Worm (Caenorhabditis elegans) whole organism, late embryonic: ENCODE results near the gene irld-14.

ENCODE experiments used
- C38D4.7 ChIP-seq: fragments of 200-800 bp; sonication (Bioruptor generic); optimal IDR thresholded peaks from 2 replicates; lab custom pipeline; 2018; ENCODE audit warnings: mild to moderate bottlenecking, missing genetic modification characterization, moderate library complexity, missing compliant biosample characterization
- F13H6.1 ChIP-seq: sonication (generic microtip); optimal IDR thresholded peaks from 2 replicates; lab custom pipeline; 2016; ENCODE audit warnings: missing genetic modification characterization, missing compliant biosample characterization
- K09A11.1 ChIP-seq: sonication (generic microtip); optimal IDR thresholded peaks from 2 replicates; lab custom pipeline; 2017; ENCODE audit warnings: antibody characterized with exemption, mild to moderate bottlenecking, missing genetic modification characterization, missing compliant biosample characterization; ENCODE audit not compliant: insufficient read depth
- Y22D7AL.16 ChIP-seq: sonication (generic microtip); optimal IDR thresholded peaks from 2 replicates; lab custom pipeline; 2016; ENCODE audit warnings: missing genetic modification characterization, missing compliant biosample characterization
- ahr-1 ChIP-seq: sonication (generic microtip); optimal IDR thresholded peaks from 2 replicates; lab custom pipeline; 2016; ENCODE audit warnings: missing genetic modification characterization, missing compliant biosample characterization
- ama-1 ChIP-seq: fragments of 150-350 bp; optimal IDR thresholded peaks from 2 replicates; lab custom pipeline; 2014
- ceh-14 ChIP-seq: sonication (generic microtip); optimal IDR thresholded peaks from 2 replicates; lab custom pipeline; 2016; ENCODE audit warnings: missing genotype, missing genetic modification characterization, missing compliant biosample characterization
- ceh-18 ChIP-seq: sonication (generic microtip); optimal IDR thresholded peaks from 2 replicates; lab custom pipeline; 2016; ENCODE audit warnings: missing genetic modification characterization, missing compliant biosample characterization
- ceh-19 ChIP-seq: fragments of 200-800 bp; sonication (Bioruptor generic); optimal IDR thresholded peaks from 2 replicates; lab custom pipeline; 2018; ENCODE audit warnings: mild to moderate bottlenecking, missing genetic modification characterization, missing compliant biosample characterization
- ceh-2 ChIP-seq: sonication (generic microtip); optimal IDR thresholded peaks from 2 replicates; lab custom pipeline; 2016; ENCODE audit warnings: missing genotype, missing genetic modification characterization, missing compliant biosample characterization
- ceh-30 ChIP-seq: fragments of 150-350 bp; optimal IDR thresholded peaks from 2 replicates; lab custom pipeline; 2014; ENCODE audit warnings: missing biosample characterization, missing genetic modification characterization
- ceh-31 ChIP-seq: sonication (generic microtip); optimal IDR thresholded peaks from 2 replicates; lab custom pipeline; 2016; ENCODE audit warnings: missing genetic modification characterization, missing compliant biosample characterization
- ceh-48 ChIP-seq: sonication (generic microtip); optimal IDR thresholded peaks from 2 replicates; lab custom pipeline; 2016; ENCODE audit warnings: missing genetic modification characterization, inconsistent platforms, missing compliant biosample characterization
- ceh-6 ChIP-seq: fragments of 200-800 bp; sonication (Bioruptor generic); optimal IDR thresholded peaks from 2 replicates; lab custom pipeline; 2018; ENCODE audit warnings: mild to moderate bottlenecking, missing genetic modification characterization, missing compliant biosample characterization
- che-1 ChIP-seq: sonication (generic microtip); optimal IDR thresholded peaks from 2 replicates; lab custom pipeline; 2016; ENCODE audit warnings: mild to moderate bottlenecking, missing genetic modification characterization, missing compliant biosample characterization
- dve-1 ChIP-seq: sonication (generic microtip); optimal IDR thresholded peaks from 2 replicates; lab custom pipeline; 2017; ENCODE audit warnings: antibody characterized with exemption, mild to moderate bottlenecking, missing genetic modification characterization, missing compliant biosample characterization
- eyg-1 ChIP-seq: sonication (generic microtip); optimal IDR thresholded peaks from 2 replicates; lab custom pipeline; 2016; ENCODE audit warnings: missing genotype, missing genetic modification characterization, missing compliant biosample characterization
- fax-1 ChIP-seq: sonication (generic microtip); optimal IDR thresholded peaks from 2 replicates; lab custom pipeline; 2016; ENCODE audit warnings: missing genotype, missing genetic modification characterization, missing compliant biosample characterization
- fkh-10 ChIP-seq: fragments of 150-350 bp; optimal IDR thresholded peaks from 2 replicates; lab custom pipeline; 2014; ENCODE audit warnings: missing biosample characterization, missing genetic modification reagents, missing genetic modification characterization
- hlh-13 ChIP-seq: fragments of 200-800 bp; sonication (Bioruptor generic); optimal IDR thresholded peaks from 2 replicates; lab custom pipeline; 2018; ENCODE audit warnings: mild to moderate bottlenecking, missing genetic modification characterization, missing compliant biosample characterization
- hlh-15 ChIP-seq: sonication (generic microtip); optimal IDR thresholded peaks from 2 replicates; lab custom pipeline; 2016; ENCODE audit warnings: missing genetic modification characterization, missing compliant biosample characterization
- hlh-30 ChIP-seq: sonication (generic microtip); optimal IDR thresholded peaks from 2 replicates; lab custom pipeline; 2017; ENCODE audit warnings: antibody characterized with exemption, missing genetic modification characterization, missing compliant biosample characterization; ENCODE audit not compliant: insufficient read depth
- hlh-8 ChIP-seq: sonication (generic microtip); optimal IDR thresholded peaks from 2 replicates; lab custom pipeline; 2016; ENCODE audit warnings: missing genotype, missing genetic modification characterization, missing compliant biosample characterization
- lin-11 ChIP-seq: fragments of 200-800 bp; sonication (Bioruptor generic); optimal IDR thresholded peaks from 2 replicates; lab custom pipeline; 2018; ENCODE audit warnings: mild to moderate bottlenecking, missing genetic modification characterization, missing compliant biosample characterization
- madf-2 ChIP-seq: sonication (generic microtip); optimal IDR thresholded peaks from 2 replicates; lab custom pipeline; 2017; ENCODE audit warnings: missing genetic modification characterization, missing compliant biosample characterization
- mec-3 ChIP-seq: sonication (generic microtip); optimal IDR thresholded peaks from 2 replicates; lab custom pipeline; 2016; ENCODE audit warnings: borderline replicate concordance, missing genetic modification characterization, missing compliant biosample characterization
- nfya-1 ChIP-seq: sonication (generic microtip); optimal IDR thresholded peaks from 2 replicates; lab custom pipeline; 2017; ENCODE audit warnings: missing genetic modification characterization, mild to moderate bottlenecking, missing compliant biosample characterization, antibody characterized with exemption, moderate library complexity
- nhr-11 ChIP-seq: fragments of 150-350 bp; optimal IDR thresholded peaks from 2 replicates; lab custom pipeline; 2014; ENCODE audit warnings: missing biosample characterization, missing genetic modification characterization
- nhr-232 ChIP-seq: sonication (generic microtip); optimal IDR thresholded peaks from 2 replicates; lab custom pipeline; 2016; ENCODE audit warnings: missing genetic modification characterization, missing compliant biosample characterization
- pax-1 ChIP-seq: fragments of 150-350 bp; optimal IDR thresholded peaks from 2 replicates; lab custom pipeline; 2014; ENCODE audit warnings: missing biosample characterization, missing genetic modification characterization
- pha-2 ChIP-seq: sonication (generic microtip); optimal IDR thresholded peaks from 2 replicates; lab custom pipeline; 2017; ENCODE audit warnings: mild to moderate bottlenecking, missing genetic modification characterization, missing compliant biosample characterization
- pha-4 ChIP-seq: fragments of 150-350 bp; optimal IDR thresholded peaks from 2 replicates; lab custom pipeline; 2018; ENCODE audit warnings: missing biosample characterization, missing genetic modification reagents, missing genetic modification characterization
- pqm-1 ChIP-seq: sonication (generic microtip); optimal IDR thresholded peaks from 2 replicates; lab custom pipeline; 2016; ENCODE audit warnings: missing genetic modification characterization, missing compliant biosample characterization
- pros-1 ChIP-seq: fragments of 150-350 bp; optimal IDR thresholded peaks from 2 replicates; lab custom pipeline; 2014; ENCODE audit warnings: missing biosample characterization, missing genetic modification reagents, missing genetic modification characterization
- ref-2 ChIP-seq: sonication (generic microtip); optimal IDR thresholded peaks from 2 replicates; lab custom pipeline; 2016; ENCODE audit warnings: missing genetic modification characterization, missing compliant biosample characterization
- rnt-1 ChIP-seq: sonication (generic microtip); optimal IDR thresholded peaks from 2 replicates; lab custom pipeline; 2016; ENCODE audit warnings: missing genetic modification characterization, missing compliant biosample characterization
- sdc-2 ChIP-seq: sonication (generic microtip); optimal IDR thresholded peaks from 2 replicates; lab custom pipeline; 2016; ENCODE audit warnings: missing genotype, missing genetic modification characterization, missing compliant biosample characterization
- sox-2 ChIP-seq: fragments of 200-800 bp; sonication (Bioruptor generic); IDR thresholded peaks from 2 replicates; pipeline ENCODE4 v1.3.6; 2022; ENCODE audit warnings: missing genetic modification reagents, missing genetic modification characterization, missing compliant biosample characterization
- ttx-3 ChIP-seq: sonication (generic microtip); optimal IDR thresholded peaks from 2 replicates; lab custom pipeline; 2016; ENCODE audit warnings: missing genetic modification reagents, missing genetic modification characterization, missing compliant biosample characterization
- unc-3 ChIP-seq, 2 experiments: fragments of 200-800 bp in 1 of 2; sonication (Bioruptor generic) in 1 of 2; sonication (generic microtip) in 1 of 2; conservative IDR thresholded peaks in 1 of 2; optimal IDR thresholded peaks in 1 of 2; 2 replicates each; pipeline versions ENCODE4 v1.3.6 to Lab custom; 2016 to 2022; ENCODE audit warnings: missing compliant biosample characterization in 2 of 2, missing genetic modification characterization in 2 of 2, missing genetic modification reagents in 1 of 2
- unc-42 ChIP-seq: sonication (generic microtip); optimal IDR thresholded peaks from 2 replicates; lab custom pipeline; 2016; ENCODE audit warnings: missing genotype, missing genetic modification characterization, missing compliant biosample characterization
- unc-86 ChIP-seq: sonication (generic microtip); optimal IDR thresholded peaks from 2 replicates; lab custom pipeline; 2016; ENCODE audit warnings: missing genetic modification characterization, missing compliant biosample characterization

Gene irld-14

DNA sequence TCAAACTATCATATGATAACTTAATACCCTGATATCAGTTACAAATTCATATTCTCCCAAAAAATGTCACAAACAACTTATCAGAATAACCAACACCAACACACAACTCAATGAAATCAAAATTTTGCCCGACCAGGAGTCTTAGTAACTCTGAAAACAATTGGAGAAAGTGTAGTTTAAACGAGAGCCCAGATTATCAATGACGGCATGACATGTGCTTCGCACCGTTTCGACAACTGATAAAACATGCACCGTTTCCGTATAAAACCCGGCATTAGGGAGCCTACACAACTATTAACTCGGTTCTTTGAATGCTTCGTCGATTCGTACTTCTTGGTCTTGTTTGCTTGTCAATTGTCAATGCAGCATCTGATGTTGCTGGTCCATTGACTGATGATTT lies 2.7 kb upstream of the irld-14 start, which contains the start of gene fil-1:
TSS of gene fil-1 (plus strand) at position 219 of the 400 bp plus-strand sequence.
- TF ChIP-seq ceh-14 (tag; lab: Kevin White, UChicago) (no peak), unc-42 (no peak), pros-1 (tag; lab: Kevin White, UChicago) (no peak), ahr-1 (no peak), rnt-1 (no peak), dve-1 (no peak)

ce11 chrV:14999485-15000023 lies 3.2 kb downstream of the irld-14 start, which contains the start of gene T01C3.11:
TSS of gene T01C3.11 (plus strand) at chrV:14999535.
- no peak for TF ChIP-seq che-1 (tag; lab: Kevin White, UChicago)
- no peak for TF ChIP-seq dve-1
- no peak for TF ChIP-seq nfya-1
- TF ChIP-seq unc-86 (tag; lab: Kevin White, UChicago): no peak
- TF ChIP-seq Y22D7AL.16 (tag; lab: Kevin White, UChicago): no peak
- no peak for TF ChIP-seq C38D4.7 (GFP tag; lab: Kevin White, UChicago)
- no peak for TF ChIP-seq unc-3 (GFP tag; conservative IDR thresholded peaks at IDR 0.05; lab: Robert Waterston, UW)
- no peak for TF ChIP-seq unc-3 (tag; optimal IDR thresholded peaks at IDR 0.05; lab: Kevin White, UChicago)
- TF ChIP-seq hlh-13 (GFP tag; lab: Kevin White, UChicago): no peak
- TF ChIP-seq fkh-10: no peak

- TF ChIP-seq F13H6.1 (tag; lab: Kevin White, UChicago): no peak
Measured at ce11 chrV:15000055-15000704, 3.8 kb downstream of the irld-14 start, which contains the start of gene rps-16. TSS of gene rps-16 (minus strand) at chrV:15000541.

DNA sequence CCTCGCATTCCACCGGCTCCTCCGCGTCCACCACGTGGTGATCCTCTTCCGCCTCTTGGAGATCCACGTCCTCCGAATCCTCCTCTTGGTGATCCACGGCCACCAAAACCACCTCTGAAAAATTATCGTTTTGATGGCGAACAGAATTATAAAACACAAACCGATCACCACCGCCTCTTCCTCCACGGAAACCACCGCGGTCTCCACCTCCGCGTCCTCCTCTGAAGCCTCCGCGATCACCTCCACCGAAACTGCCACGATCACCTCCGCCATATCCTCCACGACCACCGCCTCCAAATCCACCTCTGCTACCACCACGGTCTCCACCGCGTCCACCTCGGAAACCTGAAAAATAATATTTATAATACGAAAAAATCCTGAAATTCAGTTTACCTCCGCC lies 5.2 kb downstream of the irld-14 start:
- TF ChIP-seq ama-1 (lab: Kevin White, UChicago) (no peak), pha-4 (tag; lab: Kevin White, UChicago) (no peak), ahr-1 (no peak), hlh-13 (GFP tag; lab: Kevin White, UChicago) (no peak), madf-2 (no peak), ceh-18 (tag; lab: Kevin White, UChicago) (no peak), pax-1 (no peak), ttx-3 (no peak), Y22D7AL.16 (tag; lab: Kevin White, UChicago) (no peak), nhr-11 (tag; lab: Kevin White, UChicago) (no peak), ceh-6 (GFP tag; lab: Kevin White, UChicago) (no peak)

DNA sequence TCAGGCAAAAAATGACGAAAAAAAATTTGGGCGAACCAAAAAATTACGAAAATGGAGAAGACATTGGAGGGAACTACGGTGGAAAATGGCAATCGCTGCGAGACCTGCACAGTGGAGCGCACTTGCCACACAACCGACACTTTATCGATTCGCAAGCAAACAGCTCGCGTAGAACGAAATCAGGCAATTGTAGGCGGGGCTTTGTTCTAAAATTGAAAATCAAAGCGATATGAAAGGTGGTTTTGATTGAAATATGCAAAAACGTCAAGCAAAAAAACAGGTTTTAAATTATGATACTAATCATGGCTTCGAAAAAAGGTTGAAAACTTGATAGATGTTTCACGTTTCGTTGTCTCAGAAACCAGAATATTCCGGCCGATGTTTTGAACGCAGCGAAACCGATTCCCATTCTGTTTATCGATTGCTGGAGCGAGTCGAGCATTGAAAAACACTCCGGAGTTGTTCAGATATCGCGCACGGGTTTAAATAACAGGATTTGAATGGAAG lies 5.9 kb downstream of the irld-14 start, which contains the start of the genes fib-1 and mut-15:
TSS of gene fib-1 (minus strand) at position 40 of the 507 bp plus-strand sequence.
TSS of gene mut-15 (plus strand) at position 360 of the 507 bp plus-strand sequence.
- TF ChIP-seq fkh-10: no peak
- TF ChIP-seq pqm-1 (tag; lab: Kevin White, UChicago): peak; percentile 82
- peak; percentile 79 for TF ChIP-seq unc-86 (tag; lab: Kevin White, UChicago)
- TF ChIP-seq ref-2 (tag; lab: Kevin White, UChicago): peak; percentile 97
- peak; percentile 67 for TF ChIP-seq dve-1
- peak; percentile 86 for TF ChIP-seq nfya-1
- no peak for TF ChIP-seq nhr-232 (tag; lab: Kevin White, UChicago)
- TF ChIP-seq pha-2: peak; percentile 51
- TF ChIP-seq sdc-2 (tag; lab: Kevin White, UChicago): peak; percentile 65
- peak; percentile 66 for TF ChIP-seq ceh-19 (GFP tag; lab: Kevin White, UChicago)
- peak; percentile 99 for TF ChIP-seq ceh-31
- peak; percentile 88 for TF ChIP-seq F13H6.1 (tag; lab: Kevin White, UChicago)
- peak; percentile 90 for TF ChIP-seq fax-1 (tag; lab: Kevin White, UChicago)
- TF ChIP-seq hlh-8 (tag; lab: Kevin White, UChicago): peak; percentile 77
- no peak for TF ChIP-seq lin-11 (tag; lab: Kevin White, UChicago)
- TF ChIP-seq hlh-30 (tag; lab: Kevin White, UChicago): no peak
- TF ChIP-seq sox-2 (GFP tag; lab: Robert Waterston, UW): no peak
- TF ChIP-seq eyg-1 (tag; lab: Kevin White, UChicago): peak; percentile 67
- peak; percentile 30 for TF ChIP-seq ceh-6 (GFP tag; lab: Kevin White, UChicago)
- TF ChIP-seq che-1 (tag; lab: Kevin White, UChicago): peak; percentile 38
- TF ChIP-seq K09A11.1 (tag; lab: Kevin White, UChicago): peak; percentile 41
- peak; percentile 94 for TF ChIP-seq mec-3 (tag; lab: Kevin White, UChicago)
- TF ChIP-seq ceh-48 (tag; lab: Kevin White, UChicago): peak; percentile 95
- peak; percentile 77 for TF ChIP-seq hlh-15 (tag; lab: Kevin White, UChicago)
- no peak for TF ChIP-seq ceh-30
- peak; percentile 95 for TF ChIP-seq ceh-2 (tag; lab: Kevin White, UChicago)
